Worm (Caenorhabditis elegans): ENCODE data around the gene ref-2.

The ref-2 gene

DNA sequence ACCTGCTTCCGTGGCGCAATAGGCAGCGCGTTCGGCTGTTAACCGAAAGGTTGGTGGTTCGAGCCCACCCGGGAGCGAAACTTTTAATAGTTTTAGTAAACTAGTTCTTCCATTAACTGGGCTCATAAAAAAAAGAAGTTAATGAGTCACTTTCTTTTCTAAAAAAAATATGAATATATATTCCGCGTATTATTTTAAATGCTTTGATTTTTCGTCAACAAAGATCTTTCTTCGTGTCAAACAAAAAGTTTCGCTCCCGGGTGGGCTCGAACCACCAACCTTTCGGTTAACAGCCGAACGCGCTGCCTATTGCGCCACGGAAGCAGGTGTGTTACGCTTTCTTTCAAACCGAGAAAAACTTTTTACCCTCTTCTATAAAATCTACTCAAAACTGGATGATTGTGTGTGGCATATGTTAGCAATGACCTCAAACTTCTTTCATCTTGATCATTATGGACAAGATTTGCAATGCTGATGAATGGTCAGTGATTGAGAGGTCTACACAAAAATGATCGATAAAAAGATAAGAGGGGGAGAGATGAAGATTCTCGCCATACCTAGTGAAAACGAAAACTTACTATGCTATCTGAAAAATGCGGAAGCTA, 29.8 kb downstream of the ref-2 start (continued):
- TF ChIP-seq hlh-4 (tag; optimal IDR thresholded peaks at IDR 0.05) (no peak), pqm-1 (tag; optimal IDR thresholded peaks at IDR 0.05) (no peak), lsy-2 (tag; optimal IDR thresholded peaks at IDR 0.05) (peak in 1 of 2 experiments; percentile 13), xbp-1 (tag; optimal IDR thresholded peaks at IDR 0.05) (peak; percentile 4), grh-1 (GFP tag; IDR thresholded peaks at IDR 0.05) (peak; percentile 37; the same call in 1 of the 2 replicates), unc-86 (tag; optimal IDR thresholded peaks at IDR 0.05) (no peak), nhr-20 (tag; optimal IDR thresholded peaks at IDR 0.05) (peak; percentile 54), Y116A8C.19 (tag; optimal IDR thresholded peaks at IDR 0.05; ENCODE audit: borderline replicate concordance) (no peak), nhr-71 (tag; optimal IDR thresholded peaks at IDR 0.05) (peak; percentile 69), nhr-85 (tag) (peak; percentile 94), ztf-11 (tag; optimal IDR thresholded peaks at IDR 0.05) (no peak), nhr-11 (tag; optimal IDR thresholded peaks at IDR 0.05) (no peak), mab-9 (GFP tag; IDR thresholded peaks at IDR 0.05) (no peak), elt-3 (tag; optimal IDR thresholded peaks at IDR 0.05) (peak in 2 of 6 experiments; percentile 45 to 58), zag-1 (tag; optimal IDR thresholded peaks at IDR 0.05) (no peak), egl-13 (tag; optimal IDR thresholded peaks at IDR 0.05) (no peak), nhr-47 (tag; optimal IDR thresholded peaks at IDR 0.05) (peak; percentile 53), rnt-1 (tag; optimal IDR thresholded peaks at IDR 0.05) (peak; percentile 27), mep-1 (tag; optimal IDR thresholded peaks at IDR 0.05) (peak; percentile 55), nhr-90 (tag; optimal IDR thresholded peaks at IDR 0.05; ENCODE audit: poor library complexity) (peak; percentile 61), lin-13 (GFP tag; optimal IDR thresholded peaks at IDR 0.05) (peak; percentile 18), ceh-88 (GFP tag; IDR thresholded peaks at IDR 0.05) (no peak), hlh-17 (GFP tag; optimal IDR thresholded peaks at IDR 0.05; ENCODE audit: borderline replicate concordance) (no peak), ceh-8 (GFP tag; optimal IDR thresholded peaks at IDR 0.05) (no peak), lin-14 (GFP tag; optimal IDR thresholded peaks at IDR 0.05) (peak; percentile 60), mdl-1 (tag; optimal IDR thresholded peaks at IDR 0.05) (peak in 1 of 2 experiments; percentile 28), egl-27 (tag; optimal IDR thresholded peaks at IDR 0.05) (no peak), pag-3 (tag; optimal IDR thresholded peaks at IDR 0.05; ENCODE audit: borderline replicate concordance, insufficient read depth) (no peak)

DNA sequence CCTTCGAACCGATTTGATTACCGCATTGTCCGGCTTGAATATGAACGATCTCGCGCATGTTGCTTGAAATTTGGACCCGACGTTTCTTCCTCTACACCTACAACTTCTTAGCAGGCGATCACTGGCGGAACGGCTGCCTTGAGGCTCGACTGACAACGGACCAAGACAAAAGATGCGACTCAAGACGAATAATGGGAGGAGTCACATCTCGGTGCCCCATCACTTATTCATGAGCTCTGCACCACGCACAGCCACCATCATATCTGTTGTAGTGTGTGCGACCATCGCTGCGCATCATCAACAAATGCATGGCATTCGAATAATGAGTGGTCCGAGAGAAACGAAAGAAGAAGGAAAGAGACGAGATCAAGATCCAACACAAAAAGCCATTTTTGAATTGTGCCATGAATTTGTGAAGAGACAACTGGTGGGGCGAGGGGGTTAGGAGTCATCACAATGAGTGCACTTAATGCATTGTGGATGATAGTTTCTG, 32.5 kb downstream of the ref-2 start, which contains the start of gene mec-7:
TSS of gene mec-7 (minus strand) at position 181 of the 493 bp plus-strand sequence.
- TF ChIP-seq snu-23 (GFP tag; optimal IDR thresholded peaks at IDR 0.05) = no peak
- no peak for TF ChIP-seq dpl-1 (GFP tag; optimal IDR thresholded peaks at IDR 0.05)
- no peak for TF ChIP-seq nhr-12 (tag; optimal IDR thresholded peaks at IDR 0.05)
- no peak for TF ChIP-seq fkh-10 (GFP tag; optimal IDR thresholded peaks at IDR 0.05)
- TF ChIP-seq lin-14 (GFP tag; optimal IDR thresholded peaks at IDR 0.05) = peak; percentile 9
- no peak for TF ChIP-seq snpc-4 (tag; optimal IDR thresholded peaks at IDR 0.05)
- no peak for TF ChIP-seq unc-130 (tag; optimal IDR thresholded peaks at IDR 0.05)
- no peak for TF ChIP-seq ceh-8 (GFP tag; optimal IDR thresholded peaks at IDR 0.05)
- no peak for TF ChIP-seq ztf-11 (tag; optimal IDR thresholded peaks at IDR 0.05)
- no peak for TF ChIP-seq C04F5.9 (tag; optimal IDR thresholded peaks at IDR 0.05)
- no peak for TF ChIP-seq unc-62 (GFP tag; optimal IDR thresholded peaks at IDR 0.05)
- TF ChIP-seq unc-86 (tag; optimal IDR thresholded peaks at IDR 0.05) = peak; percentile 64
- TF ChIP-seq ztf-4 (tag; optimal IDR thresholded peaks at IDR 0.05) = no peak
- TF ChIP-seq Y116A8C.19 (tag; optimal IDR thresholded peaks at IDR 0.05; ENCODE audit: borderline replicate concordance) = no peak

DNA sequence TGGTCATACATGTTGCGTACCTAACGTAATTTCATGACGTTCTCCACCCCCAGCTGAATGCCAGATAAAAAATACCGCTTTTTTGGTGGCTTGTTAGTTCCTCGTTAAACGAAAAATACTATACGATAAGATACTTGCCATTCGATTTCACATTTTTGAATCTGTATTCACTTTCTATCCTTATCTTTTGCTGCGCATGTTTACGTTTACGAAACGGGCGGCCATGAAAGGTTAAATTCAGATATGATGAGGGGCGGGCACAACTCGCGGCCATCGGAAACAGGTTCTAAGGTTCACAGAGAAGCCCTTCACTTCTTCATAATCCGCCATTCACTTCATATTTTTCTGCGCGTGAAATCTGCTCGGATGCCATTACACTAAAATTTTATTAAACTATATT, 34.7 kb downstream of the ref-2 start:
- TF ChIP-seq nhr-47 (tag; optimal IDR thresholded peaks at IDR 0.05) (no peak), skn-1 (tag; optimal IDR thresholded peaks at IDR 0.05) (no peak), xbp-1 (tag; optimal IDR thresholded peaks at IDR 0.05) (no peak), grh-1 (GFP tag; IDR thresholded peaks at IDR 0.05) (peak; percentile 27; the same call in 1 of the 2 replicates), nhr-85 (tag) (no peak), elt-3 (tag; optimal IDR thresholded peaks at IDR 0.05) (peak in 1 of 6 experiments; percentile 17), lin-14 (GFP tag; optimal IDR thresholded peaks at IDR 0.05) (peak; percentile 4), swsn-7 (tag; optimal IDR thresholded peaks at IDR 0.05) (no peak), blmp-1 (tag; optimal IDR thresholded peaks at IDR 0.05) (peak; percentile 88), mab-9 (GFP tag; IDR thresholded peaks at IDR 0.05) (no peak), pag-3 (tag; optimal IDR thresholded peaks at IDR 0.05; ENCODE audit: borderline replicate concordance, insufficient read depth) (no peak), mef-2 (tag; optimal IDR thresholded peaks at IDR 0.05) (no peak), zip-4 (GFP tag; optimal IDR thresholded peaks at IDR 0.05) (no peak), efl-1 (optimal IDR thresholded peaks at IDR 0.05) (no peak), efl-1 (GFP tag; optimal IDR thresholded peaks at IDR 0.05 in 1 of 2) (peak in 1 of 2 experiments; percentile 59), mep-1 (tag; optimal IDR thresholded peaks at IDR 0.05) (no peak), hlh-17 (GFP tag; optimal IDR thresholded peaks at IDR 0.05; ENCODE audit: borderline replicate concordance) (no peak), Y116A8C.19 (tag; optimal IDR thresholded peaks at IDR 0.05; ENCODE audit: borderline replicate concordance) (no peak), tlp-1 (tag; optimal IDR thresholded peaks at IDR 0.05) (no peak)

Data from whole organism, L1 larva.